Worm (Caenorhabditis elegans) whole organism, young adult: ENCODE results near the gene col-186.

Experiments used
- ZK185.1 ChIP-seq: sonication (generic microtip); optimal IDR thresholded peaks from 2 replicates; lab custom pipeline; 2016; ENCODE audit warnings: mild to moderate bottlenecking, missing genetic modification characterization, missing compliant biosample characterization; ENCODE audit not compliant: poor library complexity, severe bottlenecking
- mcd-1 ChIP-seq: fragments of 200-800 bp; sonication (Bioruptor generic); IDR thresholded peaks from 2 replicates; pipeline ENCODE4 v1.3.6; 2022; ENCODE audit warnings: missing genetic modification reagents, missing genetic modification characterization, missing compliant biosample characterization
- pha-4 ChIP-seq: fragments of 150-350 bp; sonication (generic microtip); optimal IDR thresholded peaks from 2 replicates; lab custom pipeline; 2014; ENCODE audit warnings: missing biosample characterization, missing genetic modification reagents, missing genetic modification characterization
- snpc-4 ChIP-seq, 5 experiments: fragments of 150-350 bp in 1 of 5; sonication (generic microtip) in 4 of 5; optimal IDR thresholded peaks; 2 replicates each; lab custom pipeline; 2014 to 2018; ENCODE audit warnings: missing genetic modification characterization in 5 of 5, missing biosample characterization in 3 of 5, antibody characterized with exemption in 2 of 5, mild to moderate bottlenecking in 2 of 5, missing compliant biosample characterization in 2 of 5, missing genotype in 2 of 5, moderate library complexity in 2 of 5, missing genetic modification reagents in 1 of 5

DNA sequence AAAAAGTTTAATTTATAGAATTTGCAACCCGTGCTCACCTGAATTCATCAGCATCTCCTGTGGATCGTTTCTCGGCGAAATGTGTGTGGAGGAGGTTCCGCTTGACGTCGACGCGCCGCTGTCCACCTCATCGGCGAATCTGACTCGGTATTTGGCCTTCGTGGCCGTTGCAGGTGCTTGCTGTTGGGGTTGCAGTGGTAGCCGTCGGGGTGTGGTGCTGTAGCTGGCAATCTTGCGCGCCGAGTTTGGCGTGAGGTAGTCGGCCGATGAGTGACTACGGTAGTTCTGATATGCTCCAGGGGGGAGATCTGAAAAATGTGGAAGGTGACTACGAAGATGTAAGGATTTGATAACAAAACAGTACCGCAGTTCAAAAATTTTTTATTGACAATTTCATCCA lies 41.5 kb downstream of the col-186 start:
- TF ChIP-seq mcd-1 (GFP tag; lab: Robert Waterston, UW) (no peak), snpc-4 (GFP tag; optimal IDR thresholded peaks at IDR 0.05; lab: Kevin White, UChicago) (no peak), snpc-4 (tag; optimal IDR thresholded peaks at IDR 0.05; lab: Kevin White, UChicago) (no peak), ZK185.1 (tag; lab: Kevin White, UChicago) (no peak), pha-4 (tag; lab: Kevin White, UChicago) (no peak)
